Fruit fly (Drosophila melanogaster) whole organism, pupa: ENCODE measurements around the gene CG6739.

ENCODE experiments used
- CG10348 ChIP-seq: fragments of 200-800 bp; sonication (Bioruptor generic); IDR thresholded peaks from 2 replicates; pipeline ENCODE4 v1.3.6; 2022; ENCODE audit warnings: missing biosample characterization, missing genetic modification characterization
- CG14655 ChIP-seq: fragments of 200-800 bp; sonication (Bioruptor generic); optimal IDR thresholded peaks from 3 replicates; lab custom pipeline; 2017; ENCODE audit warnings: mild to moderate bottlenecking, missing biosample characterization, missing genetic modification reagents, missing genetic modification characterization
- CG17806 ChIP-seq: fragments of 200-800 bp; sonication (Bioruptor generic); optimal IDR thresholded peaks from 2 replicates; lab custom pipeline; 2018; ENCODE audit warnings: missing biosample characterization, mild to moderate bottlenecking, missing genetic modification characterization, moderate library complexity
- CG32121 ChIP-seq: fragments of 200-800 bp; sonication (Bioruptor generic); IDR thresholded peaks from 2 replicates; pipeline ENCODE4 v1.3.6; 2022; ENCODE audit warnings: missing biosample characterization, missing genetic modification characterization
- CG8159 ChIP-seq: fragments of 200-800 bp; sonication (Bioruptor generic); optimal IDR thresholded peaks from 3 replicates; lab custom pipeline; 2018; ENCODE audit warnings: missing biosample characterization, mild to moderate bottlenecking, missing genetic modification characterization, moderate library complexity
- D1 ChIP-seq: fragments of 200-800 bp; sonication (Bioruptor generic); optimal IDR thresholded peaks from 2 replicates; lab custom pipeline; 2018; ENCODE audit warnings: missing biosample characterization, mild to moderate bottlenecking, missing genetic modification characterization, moderate library complexity
- Pif1B ChIP-seq: fragments of 200-800 bp; sonication (Bioruptor generic); optimal IDR thresholded peaks from 3 replicates; lab custom pipeline; 2016; ENCODE audit warnings: missing biosample characterization, missing genetic modification characterization
- Snoo ChIP-seq: fragments of 200-800 bp; sonication (Bioruptor generic); optimal IDR thresholded peaks from 3 replicates; lab custom pipeline; 2017; ENCODE audit warnings: missing biosample characterization, mild to moderate bottlenecking, missing genetic modification characterization, inconsistent platforms
- rn ChIP-seq: fragments of 200-800 bp; sonication (Bioruptor generic); IDR thresholded peaks from 2 replicates; pipeline ENCODE4 v1.3.6; 2022; ENCODE audit warnings: missing biosample characterization, missing genetic modification characterization

DNA sequence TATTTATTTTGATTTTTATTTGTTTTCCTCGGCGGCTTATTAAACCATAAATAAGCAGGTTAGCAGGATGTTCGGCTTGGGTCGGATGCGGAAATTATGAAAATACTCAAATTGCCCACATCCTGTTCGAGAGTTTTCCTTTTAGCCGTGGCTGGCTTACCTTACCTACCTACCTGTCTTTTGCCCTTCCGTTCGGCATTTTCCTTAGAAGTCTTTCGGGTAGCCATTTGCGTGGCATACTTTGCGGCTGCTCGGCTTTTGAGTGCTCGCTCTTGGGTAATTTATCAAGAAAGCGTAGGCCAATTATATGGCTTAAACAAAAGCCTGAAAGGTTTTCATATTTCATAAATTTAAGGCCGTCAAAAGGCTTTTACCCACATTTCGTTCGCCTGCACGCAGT is 15.3 kb upstream of the CG6739 start:
- no peak for TF ChIP-seq rn
- TF ChIP-seq CG14655 = no peak
- TF ChIP-seq CG8159 = no peak
- no peak for TF ChIP-seq Pif1B
- no peak for TF ChIP-seq Snoo (tag; lab: Kevin White, UChicago)
- no peak for TF ChIP-seq CG10348
- no peak for TF ChIP-seq D1 (tag; lab: Kevin White, UChicago)
- no peak for TF ChIP-seq CG17806 (tag; lab: Kevin White, UChicago)
- no peak for TF ChIP-seq CG32121
